Fruit fly (Drosophila melanogaster) whole organism: ENCODE results near the gene Stat92E.

Experiments
- CG8478 ChIP-seq: fragments of >200 bp; optimal IDR thresholded peaks from 2 replicates; lab custom pipeline; 2018; ENCODE audit warnings: inconsistent platforms
- Dll ChIP-seq: fragments of >200 bp; optimal IDR thresholded peaks from 2 replicates; lab custom pipeline; 2017
- EcR ChIP-seq, 2 experiments: fragments of >200 bp; optimal IDR thresholded peaks; 2 replicates each; lab custom pipeline; 2017; ENCODE audit warnings: missing biosample characterization in 2 of 2, missing genetic modification characterization in 2 of 2, missing genetic modification reagents in 2 of 2
- pan ChIP-seq: fragments of >200 bp; optimal IDR thresholded peaks from 2 replicates; lab custom pipeline; 2017
- psq ChIP-seq: fragments of >200 bp; optimal IDR thresholded peaks from 2 replicates; lab custom pipeline; 2017
- usp ChIP-seq: fragments of >200 bp; optimal IDR thresholded peaks from 2 replicates; lab custom pipeline; 2017; ENCODE audit warnings: missing biosample characterization, missing genetic modification characterization, mixed read lengths

dm6 chr3R:20581376-20581775 is 29.3 kb upstream of the Stat92E start, which contains the start of gene CG34008:
- TF ChIP-seq CG8478 (lab: Kevin White, UChicago) (no peak), psq (lab: Kevin White, UChicago) (no peak), usp (GFP tag; lab: Kevin White, UChicago) (no peak), pan (lab: Kevin White, UChicago) (no peak), EcR (GFP tag; optimal IDR thresholded peaks at IDR 0.05; lab: Kevin White, UChicago) (no peak), Dll (lab: Kevin White, UChicago) (no peak)
